Worm (Caenorhabditis elegans): ENCODE measurements around the gene ssp-33.

Gene ssp-33

ce11 chrV:14711077-14711476 lies at the start of gene ssp-33:
Gene ssp-33 (plus strand): TSS chrV:14711377.
- TF ChIP-seq med-1 (GFP tag; optimal IDR thresholded peaks at IDR 0.05; ENCODE audit: insufficient read depth): no peak
- no peak for TF ChIP-seq klf-2 (GFP tag; conservative IDR thresholded peaks at IDR 0.05)
- TF ChIP-seq T22C8.4 (GFP tag; IDR thresholded peaks at IDR 0.05): no peak

ce11 chrV:14663006-14663405 lies 48.2 kb upstream of the ssp-33 start, which contains the start of gene C47E8.9:
Gene C47E8.9 (plus strand): TSS chrV:14663306.
- TF ChIP-seq tab-1 (GFP tag; IDR thresholded peaks at IDR 0.05): no peak
- TF ChIP-seq flt-1 (GFP tag; IDR thresholded peaks at IDR 0.05): no peak
- no peak for TF ChIP-seq T22C8.4 (GFP tag; IDR thresholded peaks at IDR 0.05)
- TF ChIP-seq ref-1 (GFP tag; conservative IDR thresholded peaks at IDR 0.05): no peak
- no peak for TF ChIP-seq ztf-29 (GFP tag; IDR thresholded peaks at IDR 0.05)
- no peak for TF ChIP-seq med-1 (GFP tag; optimal IDR thresholded peaks at IDR 0.05; ENCODE audit: insufficient read depth)
- TF ChIP-seq ztf-23 (GFP tag; IDR thresholded peaks at IDR 0.05): no peak
- TF ChIP-seq klf-2 (GFP tag; conservative IDR thresholded peaks at IDR 0.05): no peak
- TF ChIP-seq cog-1 (tag; optimal IDR thresholded peaks at IDR 0.05): no peak

- TF ChIP-seq tab-1 (GFP tag; IDR thresholded peaks at IDR 0.05): no peak
- TF ChIP-seq klf-2 (GFP tag; conservative IDR thresholded peaks at IDR 0.05): no peak
- no peak for TF ChIP-seq ref-1 (GFP tag; conservative IDR thresholded peaks at IDR 0.05)
- no peak for TF ChIP-seq ztf-29 (GFP tag; IDR thresholded peaks at IDR 0.05)
- TF ChIP-seq cog-1 (tag; optimal IDR thresholded peaks at IDR 0.05): no peak
- no peak for TF ChIP-seq med-1 (GFP tag; optimal IDR thresholded peaks at IDR 0.05; ENCODE audit: insufficient read depth)
- no peak for TF ChIP-seq T22C8.4 (GFP tag; IDR thresholded peaks at IDR 0.05)
- no peak for TF ChIP-seq flt-1 (GFP tag; IDR thresholded peaks at IDR 0.05)
- TF ChIP-seq ztf-23 (GFP tag; IDR thresholded peaks at IDR 0.05): no peak
These were observed 45.4 kb upstream of the ssp-33 start, which contains the start of gene C47E8.1 for ce11 chrV:14665728-14666127. Gene C47E8.1 (plus strand): TSS chrV:14666028.

ce11 chrV:14678298-14678697 lies 32.9 kb upstream of the ssp-33 start:
- TF ChIP-seq klf-2 (GFP tag; conservative IDR thresholded peaks at IDR 0.05) (no peak), cog-1 (tag; optimal IDR thresholded peaks at IDR 0.05) (no peak), flt-1 (GFP tag; IDR thresholded peaks at IDR 0.05) (no peak), ztf-29 (GFP tag; IDR thresholded peaks at IDR 0.05) (no peak), ztf-23 (GFP tag; IDR thresholded peaks at IDR 0.05) (no peak), T22C8.4 (GFP tag; IDR thresholded peaks at IDR 0.05) (no peak), med-1 (GFP tag; optimal IDR thresholded peaks at IDR 0.05; ENCODE audit: insufficient read depth) (no peak), ref-1 (GFP tag; conservative IDR thresholded peaks at IDR 0.05) (no peak), tab-1 (GFP tag; IDR thresholded peaks at IDR 0.05) (no peak)

- TF ChIP-seq cog-1 (tag; optimal IDR thresholded peaks at IDR 0.05) (no peak), flt-1 (GFP tag; IDR thresholded peaks at IDR 0.05) (no peak), T22C8.4 (GFP tag; IDR thresholded peaks at IDR 0.05) (no peak), med-1 (GFP tag; optimal IDR thresholded peaks at IDR 0.05; ENCODE audit: insufficient read depth) (no peak), tab-1 (GFP tag; IDR thresholded peaks at IDR 0.05) (no peak), ref-1 (GFP tag; conservative IDR thresholded peaks at IDR 0.05) (no peak), ztf-29 (GFP tag; IDR thresholded peaks at IDR 0.05) (no peak), ztf-23 (GFP tag; IDR thresholded peaks at IDR 0.05) (no peak), klf-2 (GFP tag; conservative IDR thresholded peaks at IDR 0.05) (no peak)
These were observed 31.2 kb upstream of the ssp-33 start, which contains the start of gene C47E8.3 for ce11 chrV:14680014-14680413. Gene C47E8.3 (plus strand): TSS chrV:14680314.

- TF ChIP-seq ztf-23 (GFP tag; IDR thresholded peaks at IDR 0.05): no peak
- no peak for TF ChIP-seq T22C8.4 (GFP tag; IDR thresholded peaks at IDR 0.05)
- TF ChIP-seq med-1 (GFP tag; optimal IDR thresholded peaks at IDR 0.05; ENCODE audit: insufficient read depth): no peak
- TF ChIP-seq tab-1 (GFP tag; IDR thresholded peaks at IDR 0.05): no peak
- TF ChIP-seq ztf-29 (GFP tag; IDR thresholded peaks at IDR 0.05): no peak
- TF ChIP-seq cog-1 (tag; optimal IDR thresholded peaks at IDR 0.05): no peak
- no peak for TF ChIP-seq flt-1 (GFP tag; IDR thresholded peaks at IDR 0.05)
- TF ChIP-seq ref-1 (GFP tag; conservative IDR thresholded peaks at IDR 0.05): no peak
- no peak for TF ChIP-seq klf-2 (GFP tag; conservative IDR thresholded peaks at IDR 0.05)
These were observed 28.3 kb upstream of the ssp-33 start for ce11 chrV:14682870-14683269.

- TF ChIP-seq med-1 (GFP tag; optimal IDR thresholded peaks at IDR 0.05; ENCODE audit: insufficient read depth) (no peak), ztf-29 (GFP tag; IDR thresholded peaks at IDR 0.05) (no peak), cog-1 (tag; optimal IDR thresholded peaks at IDR 0.05) (no peak)
These were observed 27.9 kb upstream of the ssp-33 start for ce11 chrV:14683291-14683690.

ce11 chrV:14683926-14684325 lies 27.3 kb upstream of the ssp-33 start:
- TF ChIP-seq klf-2 (GFP tag; conservative IDR thresholded peaks at IDR 0.05) (no peak), T22C8.4 (GFP tag; IDR thresholded peaks at IDR 0.05) (no peak), flt-1 (GFP tag; IDR thresholded peaks at IDR 0.05) (no peak), ztf-29 (GFP tag; IDR thresholded peaks at IDR 0.05) (no peak), cog-1 (tag; optimal IDR thresholded peaks at IDR 0.05) (no peak), ref-1 (GFP tag; conservative IDR thresholded peaks at IDR 0.05) (no peak), tab-1 (GFP tag; IDR thresholded peaks at IDR 0.05) (no peak), ztf-23 (GFP tag; IDR thresholded peaks at IDR 0.05) (no peak), med-1 (GFP tag; optimal IDR thresholded peaks at IDR 0.05; ENCODE audit: insufficient read depth) (no peak)

- no peak for TF ChIP-seq cog-1 (tag; optimal IDR thresholded peaks at IDR 0.05)
- TF ChIP-seq tab-1 (GFP tag; IDR thresholded peaks at IDR 0.05): no peak
- no peak for TF ChIP-seq med-1 (GFP tag; optimal IDR thresholded peaks at IDR 0.05; ENCODE audit: insufficient read depth)
- no peak for TF ChIP-seq ztf-29 (GFP tag; IDR thresholded peaks at IDR 0.05)
- no peak for TF ChIP-seq ref-1 (GFP tag; conservative IDR thresholded peaks at IDR 0.05)
- TF ChIP-seq T22C8.4 (GFP tag; IDR thresholded peaks at IDR 0.05): no peak
- TF ChIP-seq klf-2 (GFP tag; conservative IDR thresholded peaks at IDR 0.05): no peak
- TF ChIP-seq ztf-23 (GFP tag; IDR thresholded peaks at IDR 0.05): no peak
- TF ChIP-seq flt-1 (GFP tag; IDR thresholded peaks at IDR 0.05): no peak
These were observed 26.5 kb upstream of the ssp-33 start, which contains the start of gene hsp-90 for ce11 chrV:14684359-14685312. Gene hsp-90 (plus strand): TSS chrV:14684918.

All from whole organism, midembryonic.